Fruit fly (Drosophila melanogaster): ENCODE data around the gene BI-1.

BI-1 gene

dm6 chr3L:8346100-8346980 lies 37.6 kb upstream of the BI-1 start, which contains the start of the genes CG7182 and GAPcenA (continued):
- TF ChIP-seq peb (GFP tag; IDR thresholded peaks at IDR 0.05) (no peak), CG32767 (GFP tag; IDR thresholded peaks at IDR 0.05) (no peak), bbx (GFP tag; IDR thresholded peaks at IDR 0.05; ENCODE audit: partially characterized antibody) (peak; percentile 38; the same call in 1 of the 2 replicates), Lim3 (GFP tag; IDR thresholded peaks at IDR 0.05) (no peak), CG4282 (GFP tag; optimal IDR thresholded peaks at IDR 0.05) (peak; percentile 3), CG8478 (optimal IDR thresholded peaks at IDR 0.05) (no peak), mam (GFP tag; optimal IDR thresholded peaks at IDR 0.05) (peak; percentile 73), CG33557 (GFP tag; optimal IDR thresholded peaks at IDR 0.05) (peak; percentile 76), Hsf (GFP tag; optimal IDR thresholded peaks at IDR 0.05) (peak; percentile 36), CG8281 (tag; optimal IDR thresholded peaks at IDR 0.05) (peak; percentile 43), CG4854 (GFP tag; optimal IDR thresholded peaks at IDR 0.05) (no peak), CG18011 (GFP tag; optimal IDR thresholded peaks at IDR 0.05) (no peak), prd (optimal IDR thresholded peaks at IDR 0.05) (no peak), prd (GFP tag; IDR thresholded peaks at IDR 0.05) (no peak; the same call in 2 of the 3 replicates), nmo (GFP tag; optimal IDR thresholded peaks at IDR 0.05) (peak; percentile 83), dimm (GFP tag; IDR thresholded peaks at IDR 0.05) (no peak), dati (GFP tag; IDR thresholded peaks at IDR 0.05) (no peak), CrebB (tag; optimal IDR thresholded peaks at IDR 0.05) (no peak), CG6175 (GFP tag; IDR thresholded peaks at IDR 0.05) (no peak), CG18599 (GFP tag; optimal IDR thresholded peaks at IDR 0.05) (peak; percentile 75), shn (GFP tag; optimal IDR thresholded peaks at IDR 0.05) (no peak), CG10321 (GFP tag; IDR thresholded peaks at IDR 0.05) (no peak), CG31388 (GFP tag; optimal IDR thresholded peaks at IDR 0.05) (peak; percentile 24), CG2889 (GFP tag; IDR thresholded peaks at IDR 0.05) (no peak), Meics (GFP tag; optimal IDR thresholded peaks at IDR 0.05) (peak; percentile 75), Sox102F (GFP tag; optimal IDR thresholded peaks at IDR 0.05) (peak; percentile 61), CG15479 (GFP tag; optimal IDR thresholded peaks at IDR 0.05) (no peak), Abd-B (GFP tag; optimal IDR thresholded peaks at IDR 0.05) (peak; percentile 71), cad (GFP tag; optimal IDR thresholded peaks at IDR 0.05) (no peak), trem (tag; optimal IDR thresholded peaks at IDR 0.05) (peak; percentile 84), CG10543 (GFP tag; optimal IDR thresholded peaks at IDR 0.05) (peak; percentile 75), CG30431 (GFP tag; optimal IDR thresholded peaks at IDR 0.05) (no peak), fd96Cb (tag; optimal IDR thresholded peaks at IDR 0.05) (peak; percentile 63), chinmo (GFP tag; IDR thresholded peaks at IDR 0.05; ENCODE audit: partially characterized antibody) (peak; percentile 76; the same call in 1 of the 4 replicates), Sin3A (optimal IDR thresholded peaks at IDR 0.05) (no peak), Camta (GFP tag; optimal IDR thresholded peaks at IDR 0.05) (peak; percentile 26), C15 (GFP tag; IDR thresholded peaks at IDR 0.05) (no peak), ab (GFP tag; optimal IDR thresholded peaks at IDR 0.05) (no peak), Neu2 (GFP tag; optimal IDR thresholded peaks at IDR 0.05; ENCODE audit: borderline replicate concordance) (no peak), aop (GFP tag; IDR thresholded peaks at IDR 0.05) (no peak), Pdp1 (GFP tag; optimal IDR thresholded peaks at IDR 0.05) (peak in 1 of 2 experiments; percentile 82), CG11504 (tag; optimal IDR thresholded peaks at IDR 0.05) (no peak), Lhr (GFP tag; optimal IDR thresholded peaks at IDR 0.05) (peak; percentile 34), Kr (GFP tag; optimal IDR thresholded peaks at IDR 0.05) (no peak), CG7745 (tag; optimal IDR thresholded peaks at IDR 0.05) (no peak), CG14965 (GFP tag; optimal IDR thresholded peaks at IDR 0.05; ENCODE audit: borderline replicate concordance) (no peak), sug (tag; optimal IDR thresholded peaks at IDR 0.05) (peak; percentile 90), psq (GFP tag; optimal IDR thresholded peaks at IDR 0.05) (peak; percentile 17), Aef1 (GFP tag; IDR thresholded peaks at IDR 0.05) (peak; percentile 39; the same call in 1 of the 3 replicates)
